Fruit fly (Drosophila melanogaster) whole organism, embryonic: ENCODE results near the gene CG9628.

Experiments used
- C15 ChIP-seq: fragments of 200-800 bp; sonication (Bioruptor generic); IDR thresholded peaks from 3 replicates; pipeline ENCODE4 v1.3.6; 2022; ENCODE audit warnings: missing biosample characterization, missing genetic modification characterization
- CG10321 ChIP-seq: fragments of 200-800 bp; sonication (Bioruptor generic); IDR thresholded peaks from 2 replicates; pipeline ENCODE4 v1.3.6; 2022; ENCODE audit warnings: missing biosample characterization, missing genetic modification characterization
- CG10366 ChIP-seq: fragments of 200-800 bp; sonication (Bioruptor generic); IDR thresholded peaks from 2 replicates; pipeline ENCODE4 v1.3.6; 2022; ENCODE audit warnings: missing biosample characterization, missing genetic modification characterization
- CG11504 ChIP-seq: fragments of 200-800 bp; sonication (Bioruptor generic); optimal IDR thresholded peaks from 3 replicates; lab custom pipeline; 2019; ENCODE audit warnings: missing biosample characterization, mild to moderate bottlenecking, missing genetic modification characterization, moderate library complexity
- CG12659 ChIP-seq: fragments of 200-800 bp; sonication (Bioruptor generic); optimal IDR thresholded peaks from 3 replicates; lab custom pipeline; 2017; ENCODE audit warnings: mild to moderate bottlenecking, missing biosample characterization, missing genetic modification reagents, missing genetic modification characterization
- CG14441 ChIP-seq: fragments of 200-800 bp; sonication (Bioruptor generic); IDR thresholded peaks from 2 replicates; pipeline ENCODE4 v1.3.6; 2022; ENCODE audit warnings: missing biosample characterization, missing genetic modification characterization
- CG14710 ChIP-seq: fragments of 200-800 bp; sonication (Bioruptor generic); optimal IDR thresholded peaks from 3 replicates; lab custom pipeline; 2019; ENCODE audit warnings: missing biosample characterization, mild to moderate bottlenecking, missing genetic modification characterization, moderate library complexity
- CG14860 ChIP-seq: fragments of 200-800 bp; sonication (Bioruptor generic); IDR thresholded peaks from 3 replicates; pipeline ENCODE4 v1.3.6; 2022; ENCODE audit warnings: missing biosample characterization, missing genetic modification characterization; ENCODE audit not compliant: partially characterized antibody
- CG14965 ChIP-seq: fragments of 200-800 bp; sonication (Bioruptor generic); optimal IDR thresholded peaks from 2 replicates; lab custom pipeline; 2016; ENCODE audit warnings: missing biosample characterization, missing genetic modification characterization, borderline replicate concordance
- CG17568 ChIP-seq: fragments of 200-800 bp; sonication (Bioruptor generic); optimal IDR thresholded peaks from 2 replicates; lab custom pipeline; 2018; ENCODE audit warnings: missing biosample characterization, mild to moderate bottlenecking, missing genetic modification characterization, moderate library complexity
- CG2199 ChIP-seq: fragments of 200-800 bp; sonication (Bioruptor generic); IDR thresholded peaks from 3 replicates; pipeline ENCODE4 v1.3.6; 2022; ENCODE audit warnings: missing biosample characterization, missing genetic modification characterization
- CG34376 ChIP-seq: fragments of 200-800 bp; sonication (Bioruptor generic); optimal IDR thresholded peaks from 2 replicates; lab custom pipeline; 2018; ENCODE audit warnings: missing biosample characterization, mild to moderate bottlenecking, missing genetic modification characterization
- CG3995 ChIP-seq: fragments of 200-800 bp; sonication (Bioruptor generic); optimal IDR thresholded peaks from 3 replicates; lab custom pipeline; 2016; ENCODE audit warnings: missing biosample characterization, missing genetic modification characterization
- CG4854 ChIP-seq: fragments of 200-800 bp; sonication (Bioruptor generic); optimal IDR thresholded peaks from 2 replicates; lab custom pipeline; 2016; ENCODE audit warnings: missing biosample characterization, missing genetic modification characterization, inconsistent platforms
- CG6254 ChIP-seq: fragments of 200-800 bp; sonication (Bioruptor generic); optimal IDR thresholded peaks from 3 replicates; lab custom pipeline; 2017; ENCODE audit warnings: mild to moderate bottlenecking, missing biosample characterization, missing genetic modification reagents, missing genetic modification characterization
- CG8359 ChIP-seq: fragments of 200-800 bp; sonication (Bioruptor generic); optimal IDR thresholded peaks from 2 replicates; lab custom pipeline; 2017; ENCODE audit warnings: missing biosample characterization, mild to moderate bottlenecking, missing genetic modification characterization, borderline replicate concordance
- CrebB ChIP-seq: fragments of 200-800 bp; sonication (Bioruptor generic); optimal IDR thresholded peaks from 3 replicates; lab custom pipeline; 2018; ENCODE audit warnings: missing biosample characterization, mild to moderate bottlenecking, missing genetic modification characterization
- D19A ChIP-seq: fragments of 200-800 bp; optimal IDR thresholded peaks from 3 replicates; lab custom pipeline; 2019; ENCODE audit warnings: missing biosample characterization, mild to moderate bottlenecking, missing genetic modification characterization, moderate library complexity
- Dfd ChIP-seq, 2 experiments: fragments of >200 bp; optimal IDR thresholded peaks; 2 replicates each; lab custom pipeline; 2017; ENCODE audit warnings: missing biosample characterization in 2 of 2, missing genetic modification characterization in 2 of 2
- Dp ChIP-seq: fragments of 200-800 bp; sonication (Bioruptor generic); optimal IDR thresholded peaks from 2 replicates; lab custom pipeline; 2018; ENCODE audit warnings: missing biosample characterization, mild to moderate bottlenecking, missing genetic modification characterization, moderate library complexity
- ERR ChIP-seq: fragments of 200-800 bp; sonication (Bioruptor generic); optimal IDR thresholded peaks from 2 replicates; lab custom pipeline; 2016; ENCODE audit warnings: missing biosample characterization, missing genetic modification characterization
- Kr ChIP-seq: fragments of 200-800 bp; sonication (Bioruptor generic); optimal IDR thresholded peaks from 2 replicates; lab custom pipeline; 2017; ENCODE audit warnings: missing biosample characterization, mild to moderate bottlenecking, missing genetic modification characterization
- Sox102F ChIP-seq: fragments of 200-800 bp; sonication (Bioruptor generic); optimal IDR thresholded peaks from 2 replicates; lab custom pipeline; 2018; ENCODE audit warnings: missing biosample characterization, mild to moderate bottlenecking, missing genetic modification characterization, moderate library complexity
- crc ChIP-seq: fragments of 200-800 bp; sonication (Bioruptor generic); optimal IDR thresholded peaks from 2 replicates; lab custom pipeline; 2016; ENCODE audit warnings: missing biosample characterization, missing genetic modification characterization
- crp ChIP-seq, 2 experiments: fragments of 200-800 bp; sonication (Bioruptor generic); optimal IDR thresholded peaks; 2 replicates in 1 of 2; 3 replicates in 1 of 2; lab custom pipeline; 2017; ENCODE audit warnings: missing biosample characterization in 2 of 2, missing genetic modification characterization in 2 of 2, mild to moderate bottlenecking in 1 of 2, moderate library complexity in 1 of 2
- dysf ChIP-seq: fragments of 200-800 bp; sonication (Bioruptor generic); IDR thresholded peaks from 3 replicates; pipeline ENCODE4 v1.3.6; 2022; ENCODE audit warnings: missing biosample characterization, missing genetic modification characterization
- esg ChIP-seq: fragments of 200-800 bp; sonication (Bioruptor generic); conservative IDR thresholded peaks from 2 replicates; pipeline ENCODE4 v1.3.6; 2022; ENCODE audit warnings: missing biosample characterization, missing genetic modification characterization
- eve ChIP-seq, 2 experiments: fragments of >200 bp; optimal IDR thresholded peaks; 2 replicates each; lab custom pipeline; 2017; ENCODE audit warnings: missing biosample characterization in 2 of 2, missing genetic modification characterization in 2 of 2
- ftz-f1 ChIP-seq: fragments of 200-800 bp; sonication (Bioruptor generic); optimal IDR thresholded peaks from 2 replicates; lab custom pipeline; 2016; ENCODE audit warnings: missing biosample characterization, missing genetic modification characterization
- gem ChIP-seq: fragments of 200-800 bp; sonication (Bioruptor generic); optimal IDR thresholded peaks from 2 replicates; lab custom pipeline; 2019; ENCODE audit warnings: missing biosample characterization, mild to moderate bottlenecking, missing genetic modification characterization, moderate library complexity
- kni ChIP-seq: fragments of 200-800 bp; sonication (Bioruptor generic); optimal IDR thresholded peaks from 3 replicates; lab custom pipeline; 2017; ENCODE audit warnings: mild to moderate bottlenecking, missing biosample characterization, missing genetic modification reagents, missing genetic modification characterization
- pros ChIP-seq: fragments of 200-800 bp; sonication (Bioruptor generic); optimal IDR thresholded peaks from 3 replicates; lab custom pipeline; 2019; ENCODE audit warnings: missing biosample characterization, mild to moderate bottlenecking, missing genetic modification characterization, moderate library complexity
- ranshi ChIP-seq: fragments of 200-800 bp; sonication (Bioruptor generic); IDR thresholded peaks from 2 replicates; pipeline ENCODE4 v1.3.6; 2022; ENCODE audit warnings: missing biosample characterization, missing genetic modification characterization
- run ChIP-seq: fragments of 200-800 bp; sonication (Bioruptor generic); optimal IDR thresholded peaks from 3 replicates; lab custom pipeline; 2018; ENCODE audit warnings: missing biosample characterization, mild to moderate bottlenecking, missing genetic modification characterization
- sqz ChIP-seq: fragments of 200-800 bp; sonication (Bioruptor generic); optimal IDR thresholded peaks from 3 replicates; lab custom pipeline; 2018; ENCODE audit warnings: missing biosample characterization, mild to moderate bottlenecking, missing genetic modification characterization
- sug ChIP-seq: fragments of 200-800 bp; optimal IDR thresholded peaks from 2 replicates; lab custom pipeline; 2019; ENCODE audit warnings: missing biosample characterization, mild to moderate bottlenecking, missing genetic modification characterization, moderate library complexity

The CG9628 gene

dm6 chr3L:14607620-14608019 is 15.0 kb upstream of the CG9628 start (continued):
- TF ChIP-seq CG14441 (GFP tag; lab: Robert Waterston, UW) (peak; percentile 16; the same call in 1 of the 2 replicates), CG4854 (GFP tag; lab: Kevin White, UChicago) (no peak), CG6254 (GFP tag; lab: Kevin White, UChicago) (peak; percentile 96), CG3995 (no peak), crc (no peak), ERR (GFP tag; lab: Kevin White, UChicago) (no peak), D19A (peak; percentile 5), ranshi (no peak), CrebB (tag; lab: Kevin White, UChicago) (no peak), Dp (no peak), CG14710 (tag; lab: Kevin White, UChicago) (peak; percentile 4), CG11504 (tag; lab: Kevin White, UChicago) (peak; percentile 10), sqz (GFP tag; lab: Kevin White, UChicago) (no peak), kni (GFP tag; lab: Kevin White, UChicago) (no peak), C15 (no peak), dysf (GFP tag; lab: Robert Waterston, UW) (no peak; the same call in 2 of the 3 replicates), gem (tag; lab: Kevin White, UChicago) (peak; percentile 6)

- TF ChIP-seq CG2199 (GFP tag; lab: Robert Waterston, UW) = 0 out of 3 replicates have a peak, but pooled peaks have one; percentile 51
- TF ChIP-seq CG34376 = peak; percentile 86
- TF ChIP-seq Sox102F = no peak
- peak; percentile 38 for TF ChIP-seq ftz-f1 (GFP tag; lab: Kevin White, UChicago)
- TF ChIP-seq sug (tag; lab: Kevin White, UChicago) = peak; percentile 61
Measured at dm6 chr3L:14609138-14609729, 13.4 kb upstream of the CG9628 start.

dm6 chr3L:14610458-14610857 is 12.1 kb upstream of the CG9628 start:
- TF ChIP-seq CG8359 (GFP tag; lab: Kevin White, UChicago) = no peak
- TF ChIP-seq CG12659 (GFP tag; lab: Kevin White, UChicago) = no peak
- TF ChIP-seq CG10366 = no peak
- TF ChIP-seq CG17568 (GFP tag; lab: Kevin White, UChicago) = no peak
- TF ChIP-seq CG14860 = no peak
- no peak for TF ChIP-seq CG3995
- TF ChIP-seq esg (GFP tag; lab: Robert Waterston, UW) = no peak
- TF ChIP-seq run (tag; lab: Kevin White, UChicago) = no peak
- no peak for TF ChIP-seq Dfd (GFP tag; optimal IDR thresholded peaks at IDR 0.05; lab: Kevin White, UChicago)
- no peak for TF ChIP-seq Kr (GFP tag; lab: Kevin White, UChicago)
- no peak for TF ChIP-seq eve (GFP tag; optimal IDR thresholded peaks at IDR 0.05; lab: Kevin White, UChicago)
- no peak for TF ChIP-seq CG14965 (GFP tag; lab: Kevin White, UChicago)
- TF ChIP-seq crp (GFP tag; optimal IDR thresholded peaks at IDR 0.05; lab: Kevin White, UChicago) = no peak
- TF ChIP-seq pros = no peak
- no peak for TF ChIP-seq CG10321 (GFP tag; lab: Robert Waterston, UW)
- TF ChIP-seq, all 482 proteins: peak for 0
